Worm (Caenorhabditis elegans) whole organism, L1 larva: ENCODE measurements around the gene Y57G7A.2.

Experiments
- blmp-1 ChIP-seq: fragments of 150-350 bp; optimal IDR thresholded peaks from 2 replicates; lab custom pipeline; 2014; ENCODE audit warnings: missing biosample characterization, missing genetic modification characterization
- elt-3 ChIP-seq, 6 experiments: fragments of 150-350 bp in 1 of 6; sonication (generic microtip); optimal IDR thresholded peaks; 2 replicates each; lab custom pipeline; 2017 to 2018; ENCODE audit warnings: missing biosample characterization in 6 of 6, missing genetic modification characterization in 6 of 6, inconsistent platforms in 1 of 6
- irx-1 ChIP-seq: sonication (generic microtip); optimal IDR thresholded peaks from 2 replicates; lab custom pipeline; 2016; ENCODE audit warnings: missing genetic modification characterization, missing compliant biosample characterization
- isw-1 ChIP-seq: fragments of 200-800 bp; sonication (Bioruptor generic); IDR thresholded peaks from 2 replicates; pipeline ENCODE4 v1.3.6; 2022; ENCODE audit warnings: missing genetic modification characterization, missing compliant biosample characterization
- lin-39 ChIP-seq: fragments of 150-350 bp; optimal IDR thresholded peaks from 2 replicates; lab custom pipeline; 2014; ENCODE audit warnings: missing biosample characterization, missing genetic modification reagents, missing genetic modification characterization
- nhr-12 ChIP-seq: sonication (generic microtip); optimal IDR thresholded peaks from 2 replicates; lab custom pipeline; 2017; ENCODE audit warnings: missing biosample characterization, missing genetic modification characterization
- nhr-237 ChIP-seq: fragments of 150-350 bp; optimal IDR thresholded peaks from 2 replicates; lab custom pipeline; 2014; ENCODE audit warnings: missing biosample characterization, missing genetic modification characterization
- tbx-2 ChIP-seq: sonication (generic microtip); optimal IDR thresholded peaks from 2 replicates; lab custom pipeline; 2016; ENCODE audit warnings: missing genetic modification characterization, missing compliant biosample characterization
- unc-30 ChIP-seq: sonication (generic microtip); optimal IDR thresholded peaks from 2 replicates; lab custom pipeline; 2017; ENCODE audit warnings: missing biosample characterization, missing genetic modification characterization
- unc-62 ChIP-seq: fragments of 150-350 bp; optimal IDR thresholded peaks from 2 replicates; lab custom pipeline; 2014; ENCODE audit warnings: missing biosample characterization, missing genetic modification reagents, missing genetic modification characterization
- ztf-11 ChIP-seq, 2 experiments: sonication (generic microtip); optimal IDR thresholded peaks; 2 replicates each; lab custom pipeline; 2016 to 2017; ENCODE audit warnings: missing genetic modification characterization in 2 of 2, missing biosample characterization in 1 of 2, missing compliant biosample characterization in 1 of 2

ce11 chrII:1255637-1256036 is 40.2 kb upstream of the Y57G7A.2 start, which contains the start of gene clec-119:
- TF ChIP-seq irx-1 (tag; lab: Kevin White, UChicago) = no peak
- no peak for TF ChIP-seq blmp-1 (tag; lab: Kevin White, UChicago)
- TF ChIP-seq unc-62 (GFP tag; lab: Kevin White, UChicago) = no peak
- TF ChIP-seq nhr-237 (tag; lab: Kevin White, UChicago) = no peak
- TF ChIP-seq tbx-2 (tag; lab: Kevin White, UChicago) = no peak
- TF ChIP-seq lin-39 (tag; lab: Kevin White, UChicago) = no peak
- TF ChIP-seq nhr-12 (tag; lab: Kevin White, UChicago) = no peak
- TF ChIP-seq ztf-11 (tag; optimal IDR thresholded peaks at IDR 0.05; lab: Kevin White, UChicago) = no peak
- no peak for TF ChIP-seq unc-30 (tag; lab: Kevin White, UChicago)
- no peak for TF ChIP-seq isw-1 (GFP tag; lab: Robert Waterston, UW)
- no peak for TF ChIP-seq elt-3 (tag; optimal IDR thresholded peaks at IDR 0.05; lab: Kevin White, UChicago)
